Fruit fly (Drosophila melanogaster) whole organism, embryonic: ENCODE results near the gene dlg1.

Experiments used
- Atf-2 ChIP-seq: fragments of 200-800 bp; sonication (Bioruptor generic); optimal IDR thresholded peaks from 2 replicates; lab custom pipeline; 2016; ENCODE audit warnings: missing biosample characterization, missing genetic modification characterization
- Atf3 ChIP-seq: fragments of 200-800 bp; sonication (Bioruptor generic); optimal IDR thresholded peaks from 3 replicates; lab custom pipeline; 2016; ENCODE audit warnings: missing biosample characterization, missing genetic modification characterization
- B-H2 ChIP-seq: fragments of 200-800 bp; sonication (Bioruptor generic); optimal IDR thresholded peaks from 2 replicates; lab custom pipeline; 2018; ENCODE audit warnings: missing biosample characterization, mild to moderate bottlenecking, missing genetic modification characterization
- Bteb2 ChIP-seq: fragments of 200-800 bp; sonication (Bioruptor generic); optimal IDR thresholded peaks from 2 replicates; lab custom pipeline; 2016; ENCODE audit warnings: missing biosample characterization, missing genetic modification characterization
- CG1233 ChIP-seq: fragments of 200-800 bp; sonication (Bioruptor generic); optimal IDR thresholded peaks from 4 replicates; lab custom pipeline; 2018; ENCODE audit warnings: missing biosample characterization, mild to moderate bottlenecking, missing genetic modification characterization
- CG13287 ChIP-seq: fragments of 200-800 bp; sonication (Bioruptor generic); IDR thresholded peaks from 2 replicates; pipeline ENCODE4 v1.3.6; 2022; ENCODE audit warnings: missing biosample characterization, missing genetic modification characterization; ENCODE audit not compliant: partially characterized antibody
- CG13894 ChIP-seq: fragments of 200-800 bp; sonication (Bioruptor generic); optimal IDR thresholded peaks from 3 replicates; lab custom pipeline; 2018; ENCODE audit warnings: missing biosample characterization, mild to moderate bottlenecking, missing genetic modification characterization, moderate library complexity
- CG14965 ChIP-seq: fragments of 200-800 bp; sonication (Bioruptor generic); optimal IDR thresholded peaks from 2 replicates; lab custom pipeline; 2016; ENCODE audit warnings: missing biosample characterization, missing genetic modification characterization, borderline replicate concordance
- CG15011 ChIP-seq: fragments of 200-800 bp; sonication (Bioruptor generic); optimal IDR thresholded peaks from 3 replicates; lab custom pipeline; 2018; ENCODE audit warnings: missing biosample characterization, mild to moderate bottlenecking, missing genetic modification characterization
- CG1602 ChIP-seq: fragments of 200-800 bp; sonication (Bioruptor generic); optimal IDR thresholded peaks from 3 replicates; lab custom pipeline; 2016; ENCODE audit warnings: missing biosample characterization, missing genetic modification characterization
- CG1647 ChIP-seq: fragments of 200-800 bp; sonication (Bioruptor generic); optimal IDR thresholded peaks from 3 replicates; lab custom pipeline; 2016; ENCODE audit warnings: missing biosample characterization, missing genetic modification characterization
- CG17568 ChIP-seq: fragments of 200-800 bp; sonication (Bioruptor generic); optimal IDR thresholded peaks from 2 replicates; lab custom pipeline; 2018; ENCODE audit warnings: missing biosample characterization, mild to moderate bottlenecking, missing genetic modification characterization, moderate library complexity
- CG18262 ChIP-seq: fragments of 200-800 bp; optimal IDR thresholded peaks from 3 replicates; lab custom pipeline; 2019; ENCODE audit warnings: missing biosample characterization, mild to moderate bottlenecking, missing genetic modification characterization, moderate library complexity
- CG1832 ChIP-seq: fragments of 200-800 bp; sonication (Bioruptor generic); optimal IDR thresholded peaks from 2 replicates; lab custom pipeline; 2017; ENCODE audit warnings: missing biosample characterization, mild to moderate bottlenecking, missing genetic modification characterization, inconsistent platforms
- CG34376 ChIP-seq: fragments of 200-800 bp; sonication (Bioruptor generic); optimal IDR thresholded peaks from 2 replicates; lab custom pipeline; 2018; ENCODE audit warnings: missing biosample characterization, mild to moderate bottlenecking, missing genetic modification characterization
- CG6654 ChIP-seq: fragments of 200-800 bp; sonication (Bioruptor generic); optimal IDR thresholded peaks from 2 replicates; lab custom pipeline; 2017; ENCODE audit warnings: missing biosample characterization, mild to moderate bottlenecking, missing genetic modification characterization
- CG6765 ChIP-seq: fragments of 200-800 bp; sonication (Bioruptor generic); optimal IDR thresholded peaks from 3 replicates; lab custom pipeline; 2017; ENCODE audit warnings: missing biosample characterization, mild to moderate bottlenecking, missing genetic modification characterization
- CG7357 ChIP-seq: fragments of 200-800 bp; sonication (Bioruptor generic); IDR thresholded peaks from 3 replicates; pipeline ENCODE4 v1.3.6; 2022; ENCODE audit warnings: missing biosample characterization, missing genetic modification characterization
- CG7372 ChIP-seq: fragments of 200-800 bp; sonication (Bioruptor generic); IDR thresholded peaks from 2 replicates; pipeline ENCODE4 v1.3.6; 2022; ENCODE audit warnings: missing biosample characterization, missing genetic modification characterization
- CG7839 ChIP-seq: fragments of 200-800 bp; sonication (Bioruptor generic); optimal IDR thresholded peaks from 3 replicates; lab custom pipeline; 2018; ENCODE audit warnings: missing biosample characterization, mild to moderate bottlenecking, missing genetic modification characterization, moderate library complexity
- CG8478 ChIP-seq: fragments of >200 bp; optimal IDR thresholded peaks from 2 replicates; lab custom pipeline; 2018
- CG9727 ChIP-seq: fragments of 200-800 bp; sonication (Bioruptor generic); optimal IDR thresholded peaks from 3 replicates; lab custom pipeline; 2017; ENCODE audit warnings: missing biosample characterization, mild to moderate bottlenecking, missing genetic modification characterization
- CrebB ChIP-seq: fragments of 200-800 bp; sonication (Bioruptor generic); optimal IDR thresholded peaks from 3 replicates; lab custom pipeline; 2018; ENCODE audit warnings: missing biosample characterization, mild to moderate bottlenecking, missing genetic modification characterization
- Dek ChIP-seq: fragments of 200-800 bp; sonication (Bioruptor generic); optimal IDR thresholded peaks from 3 replicates; lab custom pipeline; 2019; ENCODE audit warnings: missing biosample characterization, mild to moderate bottlenecking, missing genetic modification characterization, moderate library complexity
- Dfd ChIP-seq, 2 experiments: fragments of >200 bp; optimal IDR thresholded peaks; 2 replicates each; lab custom pipeline; 2017; ENCODE audit warnings: missing biosample characterization in 2 of 2, missing genetic modification characterization in 2 of 2
- Doc2 ChIP-seq: fragments of 200-800 bp; sonication (Bioruptor generic); IDR thresholded peaks from 2 replicates; pipeline ENCODE4 v1.3.6; 2022; ENCODE audit warnings: missing biosample characterization, missing genetic modification characterization
- ERR ChIP-seq: fragments of 200-800 bp; sonication (Bioruptor generic); optimal IDR thresholded peaks from 2 replicates; lab custom pipeline; 2016; ENCODE audit warnings: missing biosample characterization, missing genetic modification characterization
- Fer2 ChIP-seq: fragments of 200-800 bp; sonication (Bioruptor generic); optimal IDR thresholded peaks from 2 replicates; lab custom pipeline; 2018; ENCODE audit warnings: missing biosample characterization, mild to moderate bottlenecking, missing genetic modification characterization, moderate library complexity
- Hmr ChIP-seq: fragments of 200-800 bp; sonication (Bioruptor generic); optimal IDR thresholded peaks from 3 replicates; lab custom pipeline; 2017; ENCODE audit warnings: mild to moderate bottlenecking, missing biosample characterization, missing genetic modification reagents, missing genetic modification characterization
- Med ChIP-seq: fragments of 200-800 bp; sonication (Bioruptor generic); peaks from one replicate; lab custom pipeline; 2016; ENCODE audit warnings: missing biosample characterization, missing genetic modification characterization, mild to moderate bottlenecking, inconsistent platforms, moderate library complexity
- Mes4 ChIP-seq: fragments of 200-800 bp; sonication (Bioruptor generic); optimal IDR thresholded peaks from 2 replicates; lab custom pipeline; 2016; ENCODE audit warnings: missing biosample characterization, missing genetic modification characterization
- Neu2 ChIP-seq: fragments of 200-800 bp; sonication (Bioruptor generic); optimal IDR thresholded peaks from 3 replicates; lab custom pipeline; 2016; ENCODE audit warnings: missing biosample characterization, missing genetic modification characterization, borderline replicate concordance
- Nf-YC ChIP-seq: fragments of 200-800 bp; optimal IDR thresholded peaks from 3 replicates; lab custom pipeline; 2019; ENCODE audit warnings: missing biosample characterization, mild to moderate bottlenecking, missing genetic modification characterization, moderate library complexity
- Side ChIP-seq: fragments of 200-800 bp; sonication (Bioruptor generic); optimal IDR thresholded peaks from 2 replicates; lab custom pipeline; 2016; ENCODE audit warnings: missing biosample characterization, missing genetic modification characterization
- Sin3A ChIP-seq: fragments of >200 bp; optimal IDR thresholded peaks from 2 replicates; lab custom pipeline; 2018
- Spps ChIP-seq: fragments of 200-800 bp; sonication (Bioruptor generic); optimal IDR thresholded peaks from 2 replicates; lab custom pipeline; 2018; ENCODE audit warnings: missing biosample characterization, mild to moderate bottlenecking, missing genetic modification characterization
- Vsx1 ChIP-seq: fragments of 200-800 bp; sonication (Bioruptor generic); optimal IDR thresholded peaks from 2 replicates; lab custom pipeline; 2017; ENCODE audit warnings: missing biosample characterization, mild to moderate bottlenecking, missing genetic modification characterization, missing genetic modification reagents
- ap ChIP-seq: fragments of 200-800 bp; sonication (Bioruptor generic); IDR thresholded peaks from 2 replicates; pipeline ENCODE4 v1.3.6; 2022; ENCODE audit warnings: missing biosample characterization, missing genetic modification characterization
- ase ChIP-seq: fragments of 200-800 bp; sonication (Bioruptor generic); IDR thresholded peaks from 3 replicates; pipeline ENCODE4 v1.3.6; 2022; ENCODE audit warnings: missing biosample characterization, missing genetic modification characterization
- crp ChIP-seq, 2 experiments: fragments of 200-800 bp; sonication (Bioruptor generic); optimal IDR thresholded peaks; 2 replicates in 1 of 2; 3 replicates in 1 of 2; lab custom pipeline; 2017; ENCODE audit warnings: missing biosample characterization in 2 of 2, missing genetic modification characterization in 2 of 2, mild to moderate bottlenecking in 1 of 2, moderate library complexity in 1 of 2
- eyg ChIP-seq: fragments of 200-800 bp; sonication (Bioruptor generic); optimal IDR thresholded peaks from 3 replicates; lab custom pipeline; 2016; ENCODE audit warnings: missing biosample characterization, missing genetic modification characterization
- fd3F ChIP-seq: fragments of 200-800 bp; sonication (Bioruptor generic); optimal IDR thresholded peaks from 2 replicates; lab custom pipeline; 2018; ENCODE audit warnings: missing biosample characterization, mild to moderate bottlenecking, missing genetic modification characterization, moderate library complexity
- gsb ChIP-seq: fragments of 200-800 bp; sonication (Bioruptor generic); IDR thresholded peaks from 2 replicates; pipeline ENCODE4 v1.3.6; 2022; ENCODE audit warnings: missing biosample characterization, missing genetic modification characterization
- kni ChIP-seq: fragments of 200-800 bp; sonication (Bioruptor generic); optimal IDR thresholded peaks from 3 replicates; lab custom pipeline; 2017; ENCODE audit warnings: mild to moderate bottlenecking, missing biosample characterization, missing genetic modification reagents, missing genetic modification characterization
- peb ChIP-seq: fragments of 200-800 bp; sonication (Bioruptor generic); IDR thresholded peaks from 2 replicates; pipeline ENCODE4 v1.3.6; 2022; ENCODE audit warnings: missing biosample characterization, missing genetic modification characterization
- sens ChIP-seq: fragments of 200-800 bp; sonication (Bioruptor generic); peaks from one replicate; lab custom pipeline; 2016; ENCODE audit warnings: missing biosample characterization, missing genetic modification characterization
- sens-2 ChIP-seq: fragments of 200-800 bp; sonication (Bioruptor generic); IDR thresholded peaks from 2 replicates; pipeline ENCODE4 v1.3.6; 2022; ENCODE audit warnings: missing biosample characterization, missing genetic modification characterization
- tin ChIP-seq: fragments of 200-800 bp; sonication (Bioruptor generic); optimal IDR thresholded peaks from 3 replicates; lab custom pipeline; 2016; ENCODE audit warnings: missing biosample characterization, missing genetic modification characterization
- vfl ChIP-seq: fragments of 200-800 bp; sonication (Bioruptor generic); optimal IDR thresholded peaks from 2 replicates; lab custom pipeline; 2016; ENCODE audit warnings: missing biosample characterization, missing genetic modification characterization
- wdn ChIP-seq: fragments of 200-800 bp; sonication (Bioruptor generic); IDR thresholded peaks from 2 replicates; pipeline ENCODE4 v1.3.6; 2022; ENCODE audit warnings: missing biosample characterization, missing genetic modification characterization
- wor ChIP-seq: fragments of 200-800 bp; sonication (Bioruptor generic); IDR thresholded peaks from 2 replicates; pipeline ENCODE4 v1.3.6; 2022; ENCODE audit warnings: missing biosample characterization, missing genetic modification characterization
- zfh2 ChIP-seq: fragments of 200-800 bp; sonication (Bioruptor generic); optimal IDR thresholded peaks from 2 replicates; lab custom pipeline; 2016; ENCODE audit warnings: missing biosample characterization, missing genetic modification characterization

The dlg1 gene

DNA sequence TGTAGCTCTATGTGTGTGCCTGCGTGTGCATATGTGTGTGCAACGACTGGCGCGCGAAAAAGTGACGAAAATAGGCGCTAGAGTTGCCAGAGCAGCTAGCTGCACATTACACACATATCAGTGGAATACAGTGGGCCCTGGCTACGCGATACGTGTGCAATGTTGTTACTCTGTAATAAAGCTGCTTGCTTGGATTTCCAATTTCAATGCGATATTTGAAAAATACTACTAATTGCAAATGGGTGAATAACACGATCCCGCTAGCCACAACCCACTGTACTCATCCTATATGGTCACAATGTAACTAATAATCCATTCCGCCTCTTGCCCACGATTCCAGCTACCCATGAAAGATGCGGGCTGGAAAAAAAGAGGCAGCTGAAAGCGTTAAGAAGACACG lies 18.1 kb upstream of the dlg1 start (continued):
- peak; percentile 94 for TF ChIP-seq ap (GFP tag; lab: Robert Waterston, UW)
- TF ChIP-seq gsb: peak; percentile 92
- peak; percentile 85 for TF ChIP-seq Atf3 (GFP tag; lab: Kevin White, UChicago)
- no peak for TF ChIP-seq CG8478 (lab: Kevin White, UChicago)
- peak; percentile 66 for TF ChIP-seq Neu2 (GFP tag; lab: Kevin White, UChicago)
- TF ChIP-seq Fer2 (tag; lab: Kevin White, UChicago): peak; percentile 79
- TF ChIP-seq Doc2 (GFP tag; lab: Robert Waterston, UW): peak; percentile 77
- TF ChIP-seq CG6654 (GFP tag; lab: Kevin White, UChicago): peak; percentile 77
- peak; percentile 88 for TF ChIP-seq Dek (tag; lab: Kevin White, UChicago)
- TF ChIP-seq kni (GFP tag; lab: Kevin White, UChicago): peak; percentile 12
- peak; percentile 87 for TF ChIP-seq CG7357 (GFP tag; lab: Robert Waterston, UW)
- peak; percentile 91 for TF ChIP-seq CG7372 (GFP tag; lab: Robert Waterston, UW)
- peak; percentile 88 for TF ChIP-seq Mes4
- TF ChIP-seq ERR: peak; percentile 92
- TF ChIP-seq CG17568 (GFP tag; lab: Kevin White, UChicago): no peak
- TF ChIP-seq Dfd (GFP tag; optimal IDR thresholded peaks at IDR 0.05; lab: Kevin White, UChicago): no peak
- TF ChIP-seq Spps (tag; lab: Kevin White, UChicago): peak; percentile 68
- peak; percentile 76 for TF ChIP-seq Nf-YC
- TF ChIP-seq peb (GFP tag; lab: Robert Waterston, UW): peak; percentile 79
- peak; percentile 90 for TF ChIP-seq eyg (GFP tag; lab: Kevin White, UChicago)
- peak; percentile 82 for TF ChIP-seq CG13894 (tag; lab: Kevin White, UChicago)
- peak; percentile 70 for TF ChIP-seq Bteb2 (GFP tag; lab: Kevin White, UChicago)
- peak; percentile 88 for TF ChIP-seq Atf-2
- peak; percentile 99 for TF ChIP-seq Med
- TF ChIP-seq CG14965 (GFP tag; lab: Kevin White, UChicago): peak; percentile 53
- peak; percentile 93 for TF ChIP-seq Side (GFP tag; lab: Kevin White, UChicago)
- TF ChIP-seq crp (GFP tag; optimal IDR thresholded peaks at IDR 0.05; lab: Kevin White, UChicago): peak in 1 of 2 experiments; percentile 50
- TF ChIP-seq CG15011 (GFP tag; lab: Kevin White, UChicago): peak; percentile 80
- TF ChIP-seq ase (GFP tag; lab: Robert Waterston, UW): peak; percentile 95
- peak; percentile 89 for TF ChIP-seq CG9727 (GFP tag; lab: Kevin White, UChicago)
- peak; percentile 88 for TF ChIP-seq wdn (GFP tag; lab: Robert Waterston, UW)
- TF ChIP-seq CG6765 (GFP tag; lab: Kevin White, UChicago): peak; percentile 78
- peak; percentile 92 for TF ChIP-seq Hmr (GFP tag; lab: Kevin White, UChicago)
- peak; percentile 72 for TF ChIP-seq CG34376 (GFP tag; lab: Kevin White, UChicago)
- peak; percentile 90 for TF ChIP-seq CG1647 (GFP tag; lab: Kevin White, UChicago)
- peak; percentile 92 for TF ChIP-seq zfh2 (GFP tag; lab: Kevin White, UChicago)
- TF ChIP-seq B-H2 (GFP tag; lab: Kevin White, UChicago): peak; percentile 74
- TF ChIP-seq CrebB (tag; lab: Kevin White, UChicago): peak; percentile 92
- TF ChIP-seq CG1602: peak; percentile 92
- peak; percentile 91 for TF ChIP-seq CG1233 (GFP tag; lab: Kevin White, UChicago)
- no peak for TF ChIP-seq CG1832 (GFP tag; lab: Kevin White, UChicago)
- TF ChIP-seq fd3F (GFP tag; lab: Kevin White, UChicago): peak; percentile 86
- peak; percentile 94 for TF ChIP-seq tin (GFP tag; lab: Kevin White, UChicago)
- TF ChIP-seq CG13287 (GFP tag; lab: Robert Waterston, UW): no peak
- no peak for TF ChIP-seq Vsx1 (GFP tag; lab: Kevin White, UChicago)
- TF ChIP-seq sens-2 (GFP tag; lab: Robert Waterston, UW): peak; percentile 93
- TF ChIP-seq wor (GFP tag; lab: Robert Waterston, UW): peak; percentile 81
- peak; percentile 97 for TF ChIP-seq sens (GFP tag; lab: Kevin White, UChicago)
- TF ChIP-seq vfl (GFP tag; lab: Kevin White, UChicago): peak; percentile 84
- TF ChIP-seq Sin3A (lab: Kevin White, UChicago): no peak
- peak; percentile 87 for TF ChIP-seq CG18262
- TF ChIP-seq CG7839: peak; percentile 94
